Worm (Caenorhabditis elegans): ENCODE measurements around the gene let-99.

The let-99 gene

ce11 chrIV:12596960-12597359, 29.3 kb downstream of the let-99 start:
- TF ChIP-seq ceh-13 (GFP tag; optimal IDR thresholded peaks at IDR 0.05) (no peak), flt-1 (GFP tag; IDR thresholded peaks at IDR 0.05) (no peak), ceh-36 (tag; optimal IDR thresholded peaks at IDR 0.05) (no peak), tbx-11 (GFP tag; IDR thresholded peaks at IDR 0.05) (no peak), scrt-1 (GFP tag; IDR thresholded peaks at IDR 0.05) (no peak), ama-1 (optimal IDR thresholded peaks at IDR 0.05) (no peak), hmg-4 (GFP tag; optimal IDR thresholded peaks at IDR 0.05) (no peak), pes-1 (GFP tag; IDR thresholded peaks at IDR 0.05) (no peak), F13C5.2 (tag; optimal IDR thresholded peaks at IDR 0.05) (no peak), tbx-37 (GFP tag; conservative IDR thresholded peaks at IDR 0.05) (no peak), ets-7 (tag; optimal IDR thresholded peaks at IDR 0.05) (no peak)

- no peak for TF ChIP-seq B0310.2 (tag; optimal IDR thresholded peaks at IDR 0.05)
- no peak for TF ChIP-seq tra-4 (tag; optimal IDR thresholded peaks at IDR 0.05)
- no peak for TF ChIP-seq hnd-1 (tag; optimal IDR thresholded peaks at IDR 0.05)
- TF ChIP-seq scrt-1 (GFP tag; IDR thresholded peaks at IDR 0.05) = no peak
- TF ChIP-seq flt-1 (GFP tag; IDR thresholded peaks at IDR 0.05) = no peak
- no peak for TF ChIP-seq ama-1 (optimal IDR thresholded peaks at IDR 0.05)
- TF ChIP-seq pes-1 (GFP tag; IDR thresholded peaks at IDR 0.05) = no peak
- no peak for TF ChIP-seq ceh-13 (GFP tag; optimal IDR thresholded peaks at IDR 0.05)
- no peak for TF ChIP-seq hmg-4 (GFP tag; optimal IDR thresholded peaks at IDR 0.05)
- no peak for TF ChIP-seq tbx-11 (GFP tag; IDR thresholded peaks at IDR 0.05)
- no peak for TF ChIP-seq sea-1 (GFP tag; conservative IDR thresholded peaks at IDR 0.05)
- TF ChIP-seq aly-1 (tag; optimal IDR thresholded peaks at IDR 0.05) = no peak
- no peak for TF ChIP-seq ceh-36 (tag; optimal IDR thresholded peaks at IDR 0.05)
- TF ChIP-seq ets-7 (tag; optimal IDR thresholded peaks at IDR 0.05) = no peak
- no peak for TF ChIP-seq tbx-37 (GFP tag; conservative IDR thresholded peaks at IDR 0.05)
Measured at ce11 chrIV:12599158-12599557, 31.5 kb downstream of the let-99 start, which contains the start of gene pgp-1. TSS of gene pgp-1 (minus strand) at chrIV:12599169.

ce11 chrIV:12600941-12601340, 33.3 kb downstream of the let-99 start:
- TF ChIP-seq tra-4 (tag; optimal IDR thresholded peaks at IDR 0.05) (no peak), ama-1 (optimal IDR thresholded peaks at IDR 0.05) (no peak), ceh-13 (GFP tag; optimal IDR thresholded peaks at IDR 0.05) (no peak), tbx-11 (GFP tag; IDR thresholded peaks at IDR 0.05) (no peak), aly-1 (tag; optimal IDR thresholded peaks at IDR 0.05) (no peak), scrt-1 (GFP tag; IDR thresholded peaks at IDR 0.05) (no peak), flt-1 (GFP tag; IDR thresholded peaks at IDR 0.05) (no peak), sea-1 (GFP tag; conservative IDR thresholded peaks at IDR 0.05) (no peak), B0310.2 (tag; optimal IDR thresholded peaks at IDR 0.05) (no peak), ets-7 (tag; optimal IDR thresholded peaks at IDR 0.05) (no peak), hmbx-1 (tag; optimal IDR thresholded peaks at IDR 0.05) (no peak)

ce11 chrIV:12605401-12605800, 37.8 kb downstream of the let-99 start, which contains the start of gene Y55D9A.2:
TSS of gene Y55D9A.2 (minus strand) at chrIV:12605431.
- TF ChIP-seq hmbx-1 (tag; optimal IDR thresholded peaks at IDR 0.05) (peak; percentile 36), pes-1 (GFP tag; IDR thresholded peaks at IDR 0.05) (no peak)

ce11 chrIV:12614624-12615023, 47.0 kb downstream of the let-99 start, which contains the start of gene efa-6:
TSS of gene efa-6 (minus strand) at chrIV:12614724.
- TF ChIP-seq B0310.2 (tag; optimal IDR thresholded peaks at IDR 0.05) (no peak), tra-4 (tag; optimal IDR thresholded peaks at IDR 0.05) (no peak), ets-7 (tag; optimal IDR thresholded peaks at IDR 0.05) (no peak), hnd-1 (tag; optimal IDR thresholded peaks at IDR 0.05) (no peak), ceh-36 (tag; optimal IDR thresholded peaks at IDR 0.05) (no peak)

- TF ChIP-seq tbx-11 (GFP tag; IDR thresholded peaks at IDR 0.05) (no peak), hmg-4 (GFP tag; optimal IDR thresholded peaks at IDR 0.05) (peak; percentile 40), ets-7 (tag; optimal IDR thresholded peaks at IDR 0.05) (no peak), tbx-37 (GFP tag; conservative IDR thresholded peaks at IDR 0.05) (no peak), aly-1 (tag; optimal IDR thresholded peaks at IDR 0.05) (no peak), B0310.2 (tag; optimal IDR thresholded peaks at IDR 0.05) (no peak)
Measured at ce11 chrIV:12615122-12615745, 47.6 kb downstream of the let-99 start.

ce11 chrIV:12616943-12617689, 49.5 kb downstream of the let-99 start:
- TF ChIP-seq ets-7 (tag; optimal IDR thresholded peaks at IDR 0.05) (no peak), tra-4 (tag; optimal IDR thresholded peaks at IDR 0.05) (no peak), hnd-1 (tag; optimal IDR thresholded peaks at IDR 0.05) (no peak), flt-1 (GFP tag; IDR thresholded peaks at IDR 0.05) (no peak), ceh-13 (GFP tag; optimal IDR thresholded peaks at IDR 0.05) (no peak), hmg-4 (GFP tag; optimal IDR thresholded peaks at IDR 0.05) (peak; percentile 81), ceh-36 (tag; optimal IDR thresholded peaks at IDR 0.05) (peak; percentile 49), F13C5.2 (tag; optimal IDR thresholded peaks at IDR 0.05) (no peak), B0310.2 (tag; optimal IDR thresholded peaks at IDR 0.05) (no peak)

- TF ChIP-seq hmg-4 (GFP tag; optimal IDR thresholded peaks at IDR 0.05) = no peak
- no peak for TF ChIP-seq ama-1 (optimal IDR thresholded peaks at IDR 0.05)
- no peak for TF ChIP-seq sea-1 (GFP tag; conservative IDR thresholded peaks at IDR 0.05)
- no peak for TF ChIP-seq tbx-11 (GFP tag; IDR thresholded peaks at IDR 0.05)
- TF ChIP-seq ceh-36 (tag; optimal IDR thresholded peaks at IDR 0.05) = no peak
- no peak for TF ChIP-seq ceh-13 (GFP tag; optimal IDR thresholded peaks at IDR 0.05)
- TF ChIP-seq hnd-1 (tag; optimal IDR thresholded peaks at IDR 0.05) = no peak
- TF ChIP-seq tra-4 (tag; optimal IDR thresholded peaks at IDR 0.05) = no peak
- TF ChIP-seq scrt-1 (GFP tag; IDR thresholded peaks at IDR 0.05) = no peak
- TF ChIP-seq ets-7 (tag; optimal IDR thresholded peaks at IDR 0.05) = no peak
- TF ChIP-seq F13C5.2 (tag; optimal IDR thresholded peaks at IDR 0.05) = no peak
- TF ChIP-seq flt-1 (GFP tag; IDR thresholded peaks at IDR 0.05) = no peak
Measured at ce11 chrIV:12617934-12618333, 50.3 kb downstream of the let-99 start.
